Worm (Caenorhabditis elegans): ENCODE data around the gene F13H8.8.

The F13H8.8 gene

DNA sequence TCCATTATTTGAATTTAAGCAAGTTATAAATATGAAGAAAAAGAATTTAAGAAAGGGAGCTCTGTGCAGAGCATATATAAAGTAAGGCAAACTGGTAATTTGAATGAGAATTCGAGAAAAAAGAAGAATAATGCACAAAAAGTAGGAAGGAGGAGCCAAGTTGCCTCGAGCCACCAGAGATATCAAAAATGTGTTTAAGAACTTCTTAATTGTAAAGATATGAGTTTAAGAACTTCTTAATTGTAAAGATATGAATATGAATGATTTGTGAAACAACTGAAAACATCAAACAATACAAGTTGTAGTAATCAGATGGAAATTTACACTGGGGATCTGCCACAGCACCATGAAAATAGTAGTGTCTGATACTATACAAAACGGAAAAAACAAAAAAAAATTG lies 19.0 kb upstream of the F13H8.8 start, which contains the start of gene F13H8.6:
Gene F13H8.6 (minus strand): TSS at position 101 of the 400 bp plus-strand sequence.
- TF ChIP-seq ztf-23 (GFP tag; IDR thresholded peaks at IDR 0.05) (no peak), flt-1 (GFP tag; IDR thresholded peaks at IDR 0.05) (no peak), ref-1 (GFP tag; conservative IDR thresholded peaks at IDR 0.05) (no peak), cog-1 (tag; optimal IDR thresholded peaks at IDR 0.05) (no peak), T22C8.4 (GFP tag; IDR thresholded peaks at IDR 0.05) (no peak), ztf-29 (GFP tag; IDR thresholded peaks at IDR 0.05) (no peak), med-1 (GFP tag; optimal IDR thresholded peaks at IDR 0.05; ENCODE audit: insufficient read depth) (no peak), klf-2 (GFP tag; conservative IDR thresholded peaks at IDR 0.05) (no peak), tab-1 (GFP tag; IDR thresholded peaks at IDR 0.05) (no peak)

DNA sequence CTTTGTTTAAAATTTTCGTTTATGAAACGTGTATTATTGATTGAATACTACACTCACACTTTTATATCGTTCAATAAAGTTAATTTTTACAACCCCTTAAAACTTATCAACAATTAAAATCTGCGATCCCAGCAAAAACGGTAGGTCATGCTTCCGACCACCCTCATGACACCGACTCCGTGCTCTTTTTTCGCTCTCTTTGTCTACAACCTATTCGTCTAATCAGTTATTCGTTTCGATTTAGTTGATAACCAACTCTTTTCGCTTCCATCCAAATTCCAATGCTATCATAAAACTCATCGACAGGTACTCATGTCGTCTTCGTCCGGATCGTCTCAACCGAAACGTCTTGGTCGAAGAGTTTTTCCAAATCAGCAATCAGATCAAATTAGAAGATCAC lies 15.2 kb upstream of the F13H8.8 start, which contains the start of gene F13H8.1:
Gene F13H8.1 (plus strand): TSS at position 311 of the 400 bp plus-strand sequence.
- no peak for TF ChIP-seq ztf-23 (GFP tag; IDR thresholded peaks at IDR 0.05)
- no peak for TF ChIP-seq tab-1 (GFP tag; IDR thresholded peaks at IDR 0.05)
- no peak for TF ChIP-seq klf-2 (GFP tag; conservative IDR thresholded peaks at IDR 0.05)
- TF ChIP-seq ref-1 (GFP tag; conservative IDR thresholded peaks at IDR 0.05) = no peak
- TF ChIP-seq T22C8.4 (GFP tag; IDR thresholded peaks at IDR 0.05) = no peak
- no peak for TF ChIP-seq med-1 (GFP tag; optimal IDR thresholded peaks at IDR 0.05; ENCODE audit: insufficient read depth)
- no peak for TF ChIP-seq cog-1 (tag; optimal IDR thresholded peaks at IDR 0.05)
- no peak for TF ChIP-seq ztf-29 (GFP tag; IDR thresholded peaks at IDR 0.05)
- TF ChIP-seq flt-1 (GFP tag; IDR thresholded peaks at IDR 0.05) = no peak

DNA sequence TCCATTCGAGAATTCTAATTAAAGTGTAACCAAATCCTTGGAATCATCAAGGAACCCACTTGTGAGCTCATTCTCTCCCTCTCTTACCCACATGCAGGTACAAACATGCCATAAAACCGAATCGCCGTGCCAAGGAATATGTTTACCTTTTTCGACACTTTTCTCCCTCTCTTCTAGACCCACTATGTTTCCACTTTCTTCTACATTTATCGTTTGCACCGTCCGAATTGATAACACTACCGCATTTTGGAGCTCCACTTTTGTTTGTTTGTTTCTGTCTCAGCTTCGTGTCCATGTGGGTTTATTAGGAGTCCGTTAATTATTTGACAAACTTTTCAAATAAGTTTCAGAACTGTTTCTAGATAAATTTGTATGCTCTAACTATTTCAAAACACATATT lies 14.0 kb upstream of the F13H8.8 start:
- TF ChIP-seq ref-1 (GFP tag; conservative IDR thresholded peaks at IDR 0.05) (no peak), T22C8.4 (GFP tag; IDR thresholded peaks at IDR 0.05) (no peak), ztf-23 (GFP tag; IDR thresholded peaks at IDR 0.05) (no peak), tab-1 (GFP tag; IDR thresholded peaks at IDR 0.05) (no peak), klf-2 (GFP tag; conservative IDR thresholded peaks at IDR 0.05) (no peak), cog-1 (tag; optimal IDR thresholded peaks at IDR 0.05) (no peak), flt-1 (GFP tag; IDR thresholded peaks at IDR 0.05) (no peak), ztf-29 (GFP tag; IDR thresholded peaks at IDR 0.05) (no peak)

DNA sequence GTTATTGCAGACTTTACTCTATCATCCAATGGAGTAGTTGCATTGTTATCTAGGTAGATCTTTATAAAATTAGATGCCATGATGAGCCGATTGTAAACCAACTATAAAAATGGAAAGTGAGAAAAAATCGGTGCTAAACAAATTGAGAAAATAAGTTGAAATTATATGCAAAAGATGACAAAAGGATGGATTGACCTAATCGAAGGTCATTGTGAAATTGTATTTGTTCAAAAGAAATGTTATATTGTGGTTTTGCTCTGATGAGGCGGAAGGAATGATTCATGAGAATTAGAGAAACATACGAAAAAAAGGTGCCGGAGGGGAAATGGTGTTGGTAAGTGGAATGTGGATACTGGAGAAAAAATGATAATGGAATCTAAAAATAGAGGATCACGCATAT lies 13.1 kb upstream of the F13H8.8 start, which contains the start of gene scly-1:
Gene scly-1 (minus strand): TSS at position 101 of the 400 bp plus-strand sequence.
- TF ChIP-seq cog-1 (tag; optimal IDR thresholded peaks at IDR 0.05) (no peak), ztf-23 (GFP tag; IDR thresholded peaks at IDR 0.05) (no peak), ztf-29 (GFP tag; IDR thresholded peaks at IDR 0.05) (no peak), T22C8.4 (GFP tag; IDR thresholded peaks at IDR 0.05) (no peak), med-1 (GFP tag; optimal IDR thresholded peaks at IDR 0.05; ENCODE audit: insufficient read depth) (no peak), tab-1 (GFP tag; IDR thresholded peaks at IDR 0.05) (no peak), ref-1 (GFP tag; conservative IDR thresholded peaks at IDR 0.05) (no peak)

DNA sequence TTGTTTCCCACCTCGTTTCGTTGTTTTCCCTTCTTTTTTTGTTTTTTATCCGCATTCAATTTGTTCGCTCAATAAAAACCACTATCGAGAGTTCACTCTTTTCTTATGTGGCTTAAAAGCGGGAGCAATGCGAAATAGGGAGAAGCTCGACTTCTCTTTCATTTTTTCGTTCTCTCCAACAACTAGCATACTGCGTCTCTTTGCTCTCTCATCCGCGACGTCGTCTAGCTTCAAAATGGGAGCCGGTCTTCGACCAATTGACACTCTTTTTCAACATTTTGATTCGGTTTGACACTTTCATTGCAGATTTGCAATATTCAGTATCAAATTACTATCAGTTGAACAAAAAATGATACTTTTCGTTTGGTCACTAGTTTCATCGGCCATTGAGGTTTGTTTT lies 6.0 kb upstream of the F13H8.8 start, which contains the start of gene bpl-1:
Gene bpl-1 (plus strand): TSS at position 301 of the 400 bp plus-strand sequence.
- TF ChIP-seq tab-1 (GFP tag; IDR thresholded peaks at IDR 0.05) (no peak), ztf-23 (GFP tag; IDR thresholded peaks at IDR 0.05) (no peak), cog-1 (tag; optimal IDR thresholded peaks at IDR 0.05) (no peak), ztf-29 (GFP tag; IDR thresholded peaks at IDR 0.05) (no peak), klf-2 (GFP tag; conservative IDR thresholded peaks at IDR 0.05) (no peak), ref-1 (GFP tag; conservative IDR thresholded peaks at IDR 0.05) (no peak), flt-1 (GFP tag; IDR thresholded peaks at IDR 0.05) (no peak), T22C8.4 (GFP tag; IDR thresholded peaks at IDR 0.05) (no peak), med-1 (GFP tag; optimal IDR thresholded peaks at IDR 0.05; ENCODE audit: insufficient read depth) (no peak)

DNA sequence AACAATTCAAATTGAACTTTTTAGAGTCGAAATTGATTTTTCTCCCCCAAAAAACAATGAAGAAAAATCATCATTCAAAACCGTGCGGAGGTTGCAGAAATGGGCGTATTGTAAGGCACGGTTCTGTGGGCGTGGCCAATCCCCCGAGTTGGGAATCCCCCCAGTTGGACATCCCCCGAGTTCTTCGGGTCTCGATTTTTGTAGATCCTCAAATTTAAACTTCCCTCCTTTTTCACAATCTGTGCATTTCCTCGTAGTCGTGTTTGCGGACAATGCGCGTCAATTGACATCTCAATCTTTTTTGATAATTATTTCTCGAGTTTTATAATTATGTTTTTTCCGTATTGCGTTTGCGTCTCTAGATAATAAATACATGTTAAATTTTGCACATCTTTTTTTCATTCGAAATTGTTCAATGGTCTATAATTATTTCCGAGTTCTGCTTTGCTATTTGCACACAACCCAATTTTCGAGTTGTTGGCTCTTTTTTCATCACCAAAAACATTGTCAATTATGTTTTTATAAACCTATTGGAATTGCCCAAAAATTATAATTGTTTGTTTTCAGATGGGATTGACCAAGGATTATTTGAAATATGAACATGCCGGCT lies 2.0 kb upstream of the F13H8.8 start, which contains the start of gene F13H8.2:
Gene F13H8.2 (plus strand): TSS at position 560 of the 610 bp plus-strand sequence.
- peak; percentile 35; the same call in 1 of the 2 replicates for TF ChIP-seq tab-1 (GFP tag; IDR thresholded peaks at IDR 0.05)
- no peak for TF ChIP-seq ztf-29 (GFP tag; IDR thresholded peaks at IDR 0.05)
- peak; percentile 43 for TF ChIP-seq cog-1 (tag; optimal IDR thresholded peaks at IDR 0.05)
- no peak for TF ChIP-seq med-1 (GFP tag; optimal IDR thresholded peaks at IDR 0.05; ENCODE audit: insufficient read depth)
- TF ChIP-seq T22C8.4 (GFP tag; IDR thresholded peaks at IDR 0.05) = peak; percentile 25; the same call in 1 of the 2 replicates
- peak; percentile 81 for TF ChIP-seq flt-1 (GFP tag; IDR thresholded peaks at IDR 0.05)
- no peak for TF ChIP-seq ref-1 (GFP tag; conservative IDR thresholded peaks at IDR 0.05)
- TF ChIP-seq ztf-23 (GFP tag; IDR thresholded peaks at IDR 0.05) = peak; percentile 86; the same call in 1 of the 2 replicates
- 0 out of 2 replicates have a peak, but pooled peaks have one; percentile 37 for TF ChIP-seq klf-2 (GFP tag; conservative IDR thresholded peaks at IDR 0.05)

DNA sequence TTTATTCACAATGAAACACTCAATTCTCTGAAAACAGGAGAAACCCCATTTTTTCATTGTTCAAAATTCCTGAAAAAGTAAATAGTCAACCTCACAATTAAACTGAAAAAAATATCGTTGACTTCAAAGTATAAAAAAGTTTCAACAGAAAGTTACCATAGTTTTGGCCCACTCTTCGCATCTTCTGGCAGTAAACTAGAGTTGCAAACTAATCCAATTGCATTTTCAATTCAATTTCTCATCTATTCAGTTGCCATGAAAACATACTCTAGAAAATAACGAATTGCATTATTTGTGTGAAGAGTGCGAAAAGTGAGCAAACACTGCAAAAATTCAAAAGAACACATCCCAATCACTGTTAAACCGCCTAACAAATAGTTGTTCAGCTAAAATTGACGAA lies 4.2 kb downstream of the F13H8.8 start, which contains the start of gene F13H8.3:
Gene F13H8.3 (plus strand): TSS at position 301 of the 400 bp plus-strand sequence.
- TF ChIP-seq ztf-23 (GFP tag; IDR thresholded peaks at IDR 0.05) (no peak), cog-1 (tag; optimal IDR thresholded peaks at IDR 0.05) (no peak), tab-1 (GFP tag; IDR thresholded peaks at IDR 0.05) (no peak), ztf-29 (GFP tag; IDR thresholded peaks at IDR 0.05) (no peak), klf-2 (GFP tag; conservative IDR thresholded peaks at IDR 0.05) (no peak), flt-1 (GFP tag; IDR thresholded peaks at IDR 0.05) (no peak), ref-1 (GFP tag; conservative IDR thresholded peaks at IDR 0.05) (no peak), T22C8.4 (GFP tag; IDR thresholded peaks at IDR 0.05) (no peak), med-1 (GFP tag; optimal IDR thresholded peaks at IDR 0.05; ENCODE audit: insufficient read depth) (no peak)

DNA sequence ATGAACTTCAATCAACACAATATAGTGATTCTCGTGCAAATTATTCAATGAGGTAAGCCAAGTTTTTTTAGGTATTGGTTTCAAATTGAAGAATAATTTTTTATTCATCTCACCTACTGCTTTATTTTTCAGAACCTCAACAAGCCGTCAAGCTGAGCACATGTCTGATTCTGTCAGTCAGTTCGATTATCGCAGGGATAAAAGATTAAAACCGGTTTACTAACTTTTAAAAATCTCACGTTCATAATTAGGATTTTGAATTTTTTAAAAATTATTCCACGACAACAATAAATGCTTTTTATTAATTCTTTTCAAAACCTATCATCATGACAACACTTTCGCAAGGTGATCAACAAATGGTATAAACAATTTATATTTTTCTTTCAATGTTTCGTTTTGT lies 5.7 kb downstream of the F13H8.8 start, which contains the start of gene F13H8.12:
Gene F13H8.12 (plus strand): TSS at position 301 of the 400 bp plus-strand sequence.
- no peak for TF ChIP-seq med-1 (GFP tag; optimal IDR thresholded peaks at IDR 0.05; ENCODE audit: insufficient read depth)
- no peak for TF ChIP-seq T22C8.4 (GFP tag; IDR thresholded peaks at IDR 0.05)
- no peak for TF ChIP-seq ztf-23 (GFP tag; IDR thresholded peaks at IDR 0.05)
- TF ChIP-seq ref-1 (GFP tag; conservative IDR thresholded peaks at IDR 0.05) = no peak
- TF ChIP-seq flt-1 (GFP tag; IDR thresholded peaks at IDR 0.05) = no peak
- no peak for TF ChIP-seq tab-1 (GFP tag; IDR thresholded peaks at IDR 0.05)
- TF ChIP-seq cog-1 (tag; optimal IDR thresholded peaks at IDR 0.05) = no peak
- TF ChIP-seq ztf-29 (GFP tag; IDR thresholded peaks at IDR 0.05) = no peak
- TF ChIP-seq klf-2 (GFP tag; conservative IDR thresholded peaks at IDR 0.05) = no peak

DNA sequence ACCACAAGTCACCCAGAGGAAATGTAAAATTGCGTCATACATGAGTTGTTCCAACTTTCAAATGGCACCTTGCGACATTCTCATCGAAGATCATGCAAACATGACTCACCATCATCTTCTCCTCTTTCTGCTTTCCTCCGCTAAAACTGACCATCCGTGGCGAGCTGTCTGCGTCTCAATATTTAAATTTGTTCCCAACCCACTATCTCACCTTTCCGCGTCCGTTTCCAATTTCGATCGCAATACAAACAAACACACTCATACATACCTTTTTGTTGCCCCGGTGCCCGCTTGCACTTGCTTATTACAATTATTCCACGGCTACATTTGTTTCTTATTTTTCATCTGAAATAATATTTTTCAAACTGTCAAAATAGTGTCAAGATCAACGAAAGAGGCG lies 7.2 kb downstream of the F13H8.8 start, which contains the start of gene nmgp-1:
Gene nmgp-1 (plus strand): TSS at position 174 of the 400 bp plus-strand sequence.
- TF ChIP-seq ref-1 (GFP tag; conservative IDR thresholded peaks at IDR 0.05) (no peak), med-1 (GFP tag; optimal IDR thresholded peaks at IDR 0.05; ENCODE audit: insufficient read depth) (no peak), klf-2 (GFP tag; conservative IDR thresholded peaks at IDR 0.05) (no peak), flt-1 (GFP tag; IDR thresholded peaks at IDR 0.05) (no peak), ztf-23 (GFP tag; IDR thresholded peaks at IDR 0.05) (no peak), ztf-29 (GFP tag; IDR thresholded peaks at IDR 0.05) (no peak), tab-1 (GFP tag; IDR thresholded peaks at IDR 0.05) (no peak), T22C8.4 (GFP tag; IDR thresholded peaks at IDR 0.05) (no peak), cog-1 (tag; optimal IDR thresholded peaks at IDR 0.05) (no peak)
